Worm (Caenorhabditis elegans): Measurements from ENCODE around the gene srsy-1.

srsy-1 gene

DNA sequence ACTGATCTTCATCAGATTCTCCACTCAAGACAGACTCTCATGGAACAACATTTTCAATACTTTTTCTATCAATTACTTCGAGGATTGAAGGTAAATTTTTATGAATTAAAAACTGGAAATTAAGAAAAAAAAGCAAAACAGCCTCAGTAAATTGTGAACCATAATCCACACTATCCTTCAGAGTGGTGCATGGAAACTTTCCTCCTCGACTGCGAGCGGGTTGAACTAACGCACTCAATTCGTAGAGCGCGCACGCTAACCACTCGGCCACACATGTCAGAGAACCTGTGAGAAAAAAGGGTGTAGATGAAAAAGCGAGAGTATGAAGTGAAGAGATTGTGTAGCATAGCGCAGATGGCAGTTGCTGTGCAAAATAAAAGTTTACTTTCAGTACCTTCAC lies 10.8 kb upstream of the srsy-1 start (continued):
- TF ChIP-seq fos-1 (tag; optimal IDR thresholded peaks at IDR 0.05), result peak; percentile 76
- no peak for TF ChIP-seq nhr-28 (tag; optimal IDR thresholded peaks at IDR 0.05)
- TF ChIP-seq C04F5.9 (tag; optimal IDR thresholded peaks at IDR 0.05), result no peak
- TF ChIP-seq hlh-4 (tag; optimal IDR thresholded peaks at IDR 0.05), result no peak
- peak; percentile 79 for TF ChIP-seq elt-2 (tag; optimal IDR thresholded peaks at IDR 0.05)
- no peak for TF ChIP-seq unc-30 (tag; optimal IDR thresholded peaks at IDR 0.05)
- peak; percentile 60 to 82 for TF ChIP-seq lin-35 (GFP tag; optimal IDR thresholded peaks at IDR 0.05)
- TF ChIP-seq nhr-90 (tag; optimal IDR thresholded peaks at IDR 0.05; ENCODE audit: poor library complexity), result peak; percentile 78
- TF ChIP-seq pqm-1 (tag; optimal IDR thresholded peaks at IDR 0.05), result no peak
- TF ChIP-seq unc-130 (tag; optimal IDR thresholded peaks at IDR 0.05), result peak; percentile 36
- TF ChIP-seq pag-3 (tag; optimal IDR thresholded peaks at IDR 0.05; ENCODE audit: borderline replicate concordance, insufficient read depth), result no peak
- TF ChIP-seq ets-5 (GFP tag; IDR thresholded peaks at IDR 0.05), result no peak
- no peak for TF ChIP-seq unc-62 (GFP tag; optimal IDR thresholded peaks at IDR 0.05)
- TF ChIP-seq nhr-84 (tag; optimal IDR thresholded peaks at IDR 0.05), result no peak
- TF ChIP-seq C16A3.4 (tag; optimal IDR thresholded peaks at IDR 0.05), result peak; percentile 86
- TF ChIP-seq lin-14 (GFP tag; optimal IDR thresholded peaks at IDR 0.05), result peak; percentile 60
- TF ChIP-seq skn-1 (tag; optimal IDR thresholded peaks at IDR 0.05), result peak; percentile 84
- TF ChIP-seq nhr-77 (tag; optimal IDR thresholded peaks at IDR 0.05), result peak; percentile 68
- TF ChIP-seq sup-37 (GFP tag; optimal IDR thresholded peaks at IDR 0.05), result no peak
- TF ChIP-seq snu-23 (GFP tag; optimal IDR thresholded peaks at IDR 0.05), result peak; percentile 76
- TF ChIP-seq nhr-20 (tag; optimal IDR thresholded peaks at IDR 0.05), result peak; percentile 72
- TF ChIP-seq elt-3 (tag; optimal IDR thresholded peaks at IDR 0.05), result peak in 3 of 6 experiments; percentile 15 to 50 (median 19)
- TF ChIP-seq blmp-1 (tag; optimal IDR thresholded peaks at IDR 0.05), result peak; percentile 29
- TF ChIP-seq ceh-82 (tag; optimal IDR thresholded peaks at IDR 0.05), result peak; percentile 43 to 78 (median 52)
- no peak for TF ChIP-seq sptf-1 (tag; optimal IDR thresholded peaks at IDR 0.05)
- TF ChIP-seq nhr-71 (tag; optimal IDR thresholded peaks at IDR 0.05), result peak; percentile 73
- peak in 1 of 2 experiments; percentile 32 for TF ChIP-seq ztf-11 (tag; optimal IDR thresholded peaks at IDR 0.05)
- TF ChIP-seq ceh-88 (GFP tag; IDR thresholded peaks at IDR 0.05), result peak; percentile 30; the same call in 1 of the 2 replicates
- TF ChIP-seq Y116A8C.19 (tag; optimal IDR thresholded peaks at IDR 0.05; ENCODE audit: borderline replicate concordance), result no peak
- TF ChIP-seq hpl-2 (GFP tag; optimal IDR thresholded peaks at IDR 0.05), result no peak
- no peak for TF ChIP-seq egl-13 (tag; optimal IDR thresholded peaks at IDR 0.05)
- TF ChIP-seq nhr-76 (tag; optimal IDR thresholded peaks at IDR 0.05), result no peak
- TF ChIP-seq rnt-1 (tag; optimal IDR thresholded peaks at IDR 0.05), result peak; percentile 70
- no peak for TF ChIP-seq ceh-8 (GFP tag; optimal IDR thresholded peaks at IDR 0.05)
- TF ChIP-seq mef-2 (tag; optimal IDR thresholded peaks at IDR 0.05), result no peak
- no peak for TF ChIP-seq lin-15B (tag; optimal IDR thresholded peaks at IDR 0.05)
- TF ChIP-seq nhr-11 (tag; optimal IDR thresholded peaks at IDR 0.05), result no peak
- no peak for TF ChIP-seq lin-13 (GFP tag; optimal IDR thresholded peaks at IDR 0.05)
- TF ChIP-seq hlh-17 (GFP tag; optimal IDR thresholded peaks at IDR 0.05; ENCODE audit: borderline replicate concordance), result no peak
- TF ChIP-seq mep-1 (tag; optimal IDR thresholded peaks at IDR 0.05), result peak; percentile 78
- TF ChIP-seq zag-1 (tag; optimal IDR thresholded peaks at IDR 0.05), result no peak
- peak in 2 of 3 experiments; percentile 57 to 68 for TF ChIP-seq dpl-1 (GFP tag; optimal IDR thresholded peaks at IDR 0.05)
- TF ChIP-seq ceh-63 (GFP tag; optimal IDR thresholded peaks at IDR 0.05), result no peak
- no peak for TF ChIP-seq nhr-237 (tag; optimal IDR thresholded peaks at IDR 0.05)
- TF ChIP-seq snpc-4 (tag; optimal IDR thresholded peaks at IDR 0.05), result peak; percentile 37
- no peak for TF ChIP-seq C34B4.2 (tag; optimal IDR thresholded peaks at IDR 0.05)
- TF ChIP-seq tbx-2 (tag; optimal IDR thresholded peaks at IDR 0.05), result peak; percentile 55

All from whole organism, L1 larva.